Fruit fly (Drosophila melanogaster) whole organism, embryonic: ENCODE results near the gene CG31612.

Experiments used
- CG11247 ChIP-seq: fragments of 200-800 bp; sonication (Bioruptor generic); IDR thresholded peaks from 2 replicates; pipeline ENCODE4 v1.3.6; 2022; ENCODE audit warnings: missing biosample characterization, missing genetic modification characterization
- CG11398 ChIP-seq: fragments of 200-800 bp; sonication (Bioruptor generic); optimal IDR thresholded peaks from 2 replicates; lab custom pipeline; 2016; ENCODE audit warnings: missing biosample characterization, missing genetic modification characterization
- CG13287 ChIP-seq: fragments of 200-800 bp; sonication (Bioruptor generic); IDR thresholded peaks from 2 replicates; pipeline ENCODE4 v1.3.6; 2022; ENCODE audit warnings: missing biosample characterization, missing genetic modification characterization; ENCODE audit not compliant: partially characterized antibody
- CG13894 ChIP-seq: fragments of 200-800 bp; sonication (Bioruptor generic); optimal IDR thresholded peaks from 3 replicates; lab custom pipeline; 2018; ENCODE audit warnings: missing biosample characterization, mild to moderate bottlenecking, missing genetic modification characterization, moderate library complexity
- CG17802 ChIP-seq: fragments of 200-800 bp; sonication (Bioruptor generic); optimal IDR thresholded peaks from 2 replicates; lab custom pipeline; 2018; ENCODE audit warnings: missing biosample characterization, mild to moderate bottlenecking, missing genetic modification characterization, moderate library complexity
- CG18599 ChIP-seq: fragments of 200-800 bp; sonication (Bioruptor generic); optimal IDR thresholded peaks from 3 replicates; lab custom pipeline; 2017; ENCODE audit warnings: missing biosample characterization, missing genetic modification characterization, mild to moderate bottlenecking, moderate library complexity, missing genetic modification reagents
- CG2199 ChIP-seq: fragments of 200-800 bp; sonication (Bioruptor generic); IDR thresholded peaks from 3 replicates; pipeline ENCODE4 v1.3.6; 2022; ENCODE audit warnings: missing biosample characterization, missing genetic modification characterization
- CG32532 ChIP-seq: fragments of 200-800 bp; sonication (Bioruptor generic); IDR thresholded peaks from 2 replicates; pipeline ENCODE4 v1.3.6; 2022; ENCODE audit warnings: missing biosample characterization, missing genetic modification characterization
- CG32767 ChIP-seq: fragments of 200-800 bp; sonication (Bioruptor generic); IDR thresholded peaks from 2 replicates; pipeline ENCODE4 v1.3.6; 2022; ENCODE audit warnings: missing biosample characterization, missing genetic modification characterization
- CG3726 ChIP-seq: fragments of 200-800 bp; sonication (Bioruptor generic); IDR thresholded peaks from 3 replicates; pipeline ENCODE4, ENCODE4 v1.3.6; 2022; ENCODE audit warnings: missing biosample characterization, missing genetic modification characterization
- CG3847 ChIP-seq: fragments of 200-800 bp; sonication (Bioruptor generic); IDR thresholded peaks from 2 replicates; pipeline ENCODE4 v1.3.6; 2022; ENCODE audit warnings: missing biosample characterization, missing genetic modification characterization
- CG4404 ChIP-seq: fragments of 200-800 bp; sonication (Bioruptor generic); IDR thresholded peaks from 2 replicates; pipeline ENCODE4 v1.3.6; 2022; ENCODE audit warnings: missing biosample characterization, missing genetic modification characterization
- CG4730 ChIP-seq: fragments of 200-800 bp; sonication (Bioruptor generic); IDR thresholded peaks from 2 replicates; pipeline ENCODE4 v1.3.6; 2022; ENCODE audit warnings: missing biosample characterization, missing genetic modification characterization
- CG6683 ChIP-seq: fragments of 200-800 bp; sonication (Bioruptor generic); optimal IDR thresholded peaks from 2 replicates; lab custom pipeline; 2017; ENCODE audit warnings: missing biosample characterization, mild to moderate bottlenecking, missing genetic modification characterization, missing genetic modification reagents
- CG6813 ChIP-seq: fragments of 200-800 bp; sonication (Bioruptor generic); optimal IDR thresholded peaks from 2 replicates; lab custom pipeline; 2017; ENCODE audit warnings: missing biosample characterization, missing genetic modification characterization, mild to moderate bottlenecking, moderate library complexity, missing genetic modification reagents
- CG7357 ChIP-seq: fragments of 200-800 bp; sonication (Bioruptor generic); IDR thresholded peaks from 3 replicates; pipeline ENCODE4 v1.3.6; 2022; ENCODE audit warnings: missing biosample characterization, missing genetic modification characterization
- CG8089 ChIP-seq: fragments of 200-800 bp; sonication (Bioruptor generic); optimal IDR thresholded peaks from 3 replicates; lab custom pipeline; 2016; ENCODE audit warnings: missing biosample characterization, missing genetic modification characterization
- CG8924 ChIP-seq: fragments of 200-800 bp; optimal IDR thresholded peaks from 3 replicates; lab custom pipeline; 2019; ENCODE audit warnings: missing biosample characterization, mild to moderate bottlenecking, missing genetic modification characterization, moderate library complexity
- CG9215 ChIP-seq: fragments of 200-800 bp; sonication (Bioruptor generic); IDR thresholded peaks from 2 replicates; pipeline ENCODE4 v1.3.6; 2022; ENCODE audit warnings: missing biosample characterization, missing genetic modification characterization
- Dip2 ChIP-seq: fragments of 200-800 bp; sonication (Bioruptor generic); IDR thresholded peaks from 2 replicates; pipeline ENCODE4 v1.3.6; 2022; ENCODE audit warnings: missing biosample characterization, missing genetic modification characterization
- Dref ChIP-seq: fragments of 200-800 bp; sonication (Bioruptor generic); IDR thresholded peaks from 2 replicates; pipeline ENCODE4 v1.3.6; 2022; ENCODE audit warnings: missing biosample characterization, missing genetic modification characterization
- HmgD ChIP-seq: fragments of 200-800 bp; sonication (Bioruptor generic); optimal IDR thresholded peaks from 3 replicates; lab custom pipeline; 2016; ENCODE audit warnings: missing biosample characterization, missing genetic modification characterization
- Hr3 ChIP-seq: fragments of 200-800 bp; sonication (Bioruptor generic); optimal IDR thresholded peaks from 3 replicates; lab custom pipeline; 2016; ENCODE audit warnings: missing biosample characterization, missing genetic modification characterization
- Hr78 ChIP-seq, 2 experiments: fragments of 200-800 bp in 1 of 2; fragments of >200 bp in 1 of 2; sonication (Bioruptor generic) in 1 of 2; optimal IDR thresholded peaks; 2 replicates each; lab custom pipeline; 2017 to 2019; ENCODE audit warnings: missing biosample characterization in 2 of 2, missing genetic modification characterization in 2 of 2, mild to moderate bottlenecking in 1 of 2, moderate library complexity in 1 of 2
- Hsf ChIP-seq: fragments of 200-800 bp; sonication (Bioruptor generic); optimal IDR thresholded peaks from 3 replicates; lab custom pipeline; 2016; ENCODE audit warnings: missing biosample characterization, missing genetic modification characterization
- MBD-R2 ChIP-seq: fragments of 200-800 bp; sonication (Bioruptor generic); IDR thresholded peaks from 2 replicates; pipeline ENCODE4 v1.3.6; 2022; ENCODE audit warnings: missing biosample characterization, missing genetic modification characterization
- Nf-YC ChIP-seq: fragments of 200-800 bp; optimal IDR thresholded peaks from 3 replicates; lab custom pipeline; 2019; ENCODE audit warnings: missing biosample characterization, mild to moderate bottlenecking, missing genetic modification characterization, moderate library complexity
- Pdp1 ChIP-seq, 2 experiments: fragments of 200-800 bp; sonication (Bioruptor generic); optimal IDR thresholded peaks; 3 replicates each; lab custom pipeline; 2016; ENCODE audit warnings: missing biosample characterization in 2 of 2, missing genetic modification characterization in 2 of 2, mild to moderate bottlenecking in 1 of 2, moderate library complexity in 1 of 2
- Ravus ChIP-seq: fragments of 200-800 bp; sonication (Bioruptor generic); IDR thresholded peaks from 2 replicates; pipeline ENCODE4 v1.3.6; 2022; ENCODE audit warnings: missing biosample characterization, missing genetic modification characterization
- Side ChIP-seq: fragments of 200-800 bp; sonication (Bioruptor generic); optimal IDR thresholded peaks from 2 replicates; lab custom pipeline; 2016; ENCODE audit warnings: missing biosample characterization, missing genetic modification characterization
- Taf1 ChIP-seq: fragments of 200-800 bp; sonication (Bioruptor generic); IDR thresholded peaks from 2 replicates; pipeline ENCODE4 v1.3.6; 2022; ENCODE audit warnings: missing biosample characterization, missing genetic modification characterization
- cg ChIP-seq: fragments of 200-800 bp; sonication (Bioruptor generic); optimal IDR thresholded peaks from 3 replicates; lab custom pipeline; 2019; ENCODE audit warnings: missing biosample characterization, mild to moderate bottlenecking, missing genetic modification characterization, moderate library complexity
- chinmo ChIP-seq: fragments of 200-800 bp; sonication (Bioruptor generic); IDR thresholded peaks from 4 replicates; pipeline ENCODE4 v1.3.6; 2022; ENCODE audit warnings: missing biosample characterization, missing genetic modification characterization; ENCODE audit not compliant: partially characterized antibody
- corto ChIP-seq: fragments of 200-800 bp; sonication (Bioruptor generic); optimal IDR thresholded peaks from 2 replicates; lab custom pipeline; 2016; ENCODE audit warnings: missing biosample characterization, mild to moderate bottlenecking, missing genetic modification characterization, moderate library complexity
- dan ChIP-seq: fragments of 200-800 bp; sonication (Bioruptor generic); IDR thresholded peaks from 2 replicates; pipeline ENCODE4 v1.3.6; 2022; ENCODE audit warnings: missing biosample characterization, missing genetic modification characterization
- dmrt11E ChIP-seq: fragments of 200-800 bp; sonication (Bioruptor generic); optimal IDR thresholded peaks from 3 replicates; lab custom pipeline; 2018; ENCODE audit warnings: missing biosample characterization, mild to moderate bottlenecking, missing genetic modification characterization, moderate library complexity
- ems ChIP-seq: fragments of 200-800 bp; sonication (Bioruptor generic); optimal IDR thresholded peaks from 3 replicates; lab custom pipeline; 2016; ENCODE audit warnings: missing biosample characterization, missing genetic modification characterization
- grau ChIP-seq: fragments of 200-800 bp; optimal IDR thresholded peaks from 3 replicates; lab custom pipeline; 2019; ENCODE audit warnings: missing biosample characterization, mild to moderate bottlenecking, missing genetic modification characterization, moderate library complexity
- h ChIP-seq: fragments of >200 bp; optimal IDR thresholded peaks from 2 replicates; lab custom pipeline; 2017
- inv ChIP-seq: fragments of 200-800 bp; sonication (Bioruptor generic); IDR thresholded peaks from 2 replicates; pipeline ENCODE4 v1.3.6; 2022; ENCODE audit warnings: missing biosample characterization, missing genetic modification characterization; ENCODE audit not compliant: partially characterized antibody
- lab ChIP-seq: fragments of 200-800 bp; sonication (Bioruptor generic); optimal IDR thresholded peaks from 3 replicates; lab custom pipeline; 2017; ENCODE audit warnings: missing biosample characterization, missing genetic modification characterization, mild to moderate bottlenecking, moderate library complexity, missing genetic modification reagents
- lov ChIP-seq, 2 experiments: fragments of 200-800 bp in 1 of 2; fragments of >200 bp in 1 of 2; sonication (Bioruptor generic) in 1 of 2; IDR thresholded peaks in 1 of 2; optimal IDR thresholded peaks in 1 of 2; 2 replicates in 1 of 2; 3 replicates in 1 of 2; pipeline versions ENCODE4 v1.3.6 to Lab custom; 2017 to 2022; ENCODE audit warnings: missing biosample characterization in 1 of 2, missing genetic modification characterization in 1 of 2
- nerfin-2 ChIP-seq: fragments of 200-800 bp; sonication (Bioruptor generic); IDR thresholded peaks from 2 replicates; pipeline ENCODE4 v1.3.6; 2022; ENCODE audit warnings: missing biosample characterization, missing genetic modification characterization; ENCODE audit not compliant: partially characterized antibody
- nom ChIP-seq: fragments of 200-800 bp; sonication (Bioruptor generic); optimal IDR thresholded peaks from 2 replicates; lab custom pipeline; 2017; ENCODE audit warnings: missing biosample characterization, missing genetic modification characterization, mild to moderate bottlenecking, moderate library complexity, missing genetic modification reagents
- psq ChIP-seq: fragments of 200-800 bp; sonication (Bioruptor generic); optimal IDR thresholded peaks from 2 replicates; lab custom pipeline; 2017; ENCODE audit warnings: missing biosample characterization, missing genetic modification characterization
- pum ChIP-seq: fragments of 200-800 bp; sonication (Bioruptor generic); optimal IDR thresholded peaks from 2 replicates; lab custom pipeline; 2016; ENCODE audit warnings: missing biosample characterization, missing genetic modification characterization
- sens-2 ChIP-seq: fragments of 200-800 bp; sonication (Bioruptor generic); IDR thresholded peaks from 2 replicates; pipeline ENCODE4 v1.3.6; 2022; ENCODE audit warnings: missing biosample characterization, missing genetic modification characterization
- sima ChIP-seq: fragments of 200-800 bp; sonication (Bioruptor generic); optimal IDR thresholded peaks from 2 replicates; lab custom pipeline; 2016; ENCODE audit warnings: missing biosample characterization, missing genetic modification characterization
- stwl ChIP-seq: fragments of 200-800 bp; sonication (Bioruptor generic); optimal IDR thresholded peaks from 3 replicates; lab custom pipeline; 2018; ENCODE audit warnings: missing biosample characterization, mild to moderate bottlenecking, missing genetic modification characterization, moderate library complexity
- toy ChIP-seq: fragments of 200-800 bp; sonication (Bioruptor generic); IDR thresholded peaks from 2 replicates; pipeline ENCODE4 v1.3.6; 2022; ENCODE audit warnings: missing biosample characterization, missing genetic modification characterization
- tup ChIP-seq: fragments of 200-800 bp; sonication (Bioruptor generic); optimal IDR thresholded peaks from 2 replicates; lab custom pipeline; 2016; ENCODE audit warnings: missing biosample characterization, mild to moderate bottlenecking, missing genetic modification characterization, moderate library complexity

CG31612 gene

DNA sequence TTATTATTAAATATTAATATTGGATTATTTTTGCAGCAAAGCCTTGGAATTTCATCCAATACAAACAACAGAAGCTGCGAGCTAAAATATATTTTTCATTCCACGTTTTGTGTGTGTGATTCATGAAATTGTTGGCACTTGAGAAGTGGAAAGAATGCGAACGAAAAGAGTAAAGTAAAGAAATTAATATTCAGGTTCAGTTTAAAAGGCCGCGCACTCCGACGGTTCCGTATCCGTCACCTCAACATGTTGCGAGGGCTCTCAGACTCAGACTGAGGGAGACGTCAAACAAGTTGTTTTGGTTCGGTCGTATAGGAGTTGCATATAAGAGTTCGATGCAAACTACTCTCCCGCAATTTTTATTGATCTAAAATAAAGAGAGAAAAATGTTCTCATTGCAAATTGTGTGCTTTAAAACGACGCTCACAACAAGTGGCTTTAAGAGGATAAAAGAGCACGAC, 41.8 kb downstream of the CG31612 start (continued):
- TF ChIP-seq CG3847 (GFP tag; lab: Robert Waterston, UW) (no peak), Hsf (GFP tag; lab: Kevin White, UChicago) (no peak), CG6813 (GFP tag; lab: Kevin White, UChicago) (no peak), CG7357 (no peak), psq (no peak), ems (GFP tag; lab: Kevin White, UChicago) (no peak), Dip2 (GFP tag; lab: Robert Waterston, UW) (no peak), Dref (GFP tag; lab: Robert Waterston, UW) (no peak), CG13894 (tag; lab: Kevin White, UChicago) (peak; percentile 9), nom (GFP tag; lab: Kevin White, UChicago) (peak; percentile 67), corto (GFP tag; lab: Kevin White, UChicago) (peak; percentile 60), toy (GFP tag; lab: Robert Waterston, UW) (no peak), sima (GFP tag; lab: Kevin White, UChicago) (no peak), Taf1 (GFP tag; lab: Robert Waterston, UW) (no peak), CG11247 (GFP tag; lab: Robert Waterston, UW) (no peak), Pdp1 (GFP tag; optimal IDR thresholded peaks at IDR 0.05; lab: Kevin White, UChicago) (no peak), CG6683 (GFP tag; lab: Kevin White, UChicago) (no peak), Nf-YC (tag; lab: Kevin White, UChicago) (no peak), lab (GFP tag; lab: Kevin White, UChicago) (peak; percentile 4), MBD-R2 (GFP tag; lab: Robert Waterston, UW) (no peak), CG32767 (GFP tag; lab: Robert Waterston, UW) (no peak), Side (GFP tag; lab: Kevin White, UChicago) (no peak), CG8089 (no peak), CG4404 (GFP tag; lab: Robert Waterston, UW) (no peak), lov (optimal IDR thresholded peaks at IDR 0.05; lab: Kevin White, UChicago) (no peak), lov (GFP tag; IDR thresholded peaks at IDR 0.05; lab: Robert Waterston, UW) (no peak), nerfin-2 (GFP tag; lab: Robert Waterston, UW) (no peak), CG9215 (no peak), CG8924 (tag; lab: Kevin White, UChicago) (peak; percentile 53), CG2199 (GFP tag; lab: Robert Waterston, UW) (peak; percentile 98), chinmo (GFP tag; lab: Robert Waterston, UW) (0 out of 4 replicates have a peak, but pooled peaks have one; percentile 68), CG32532 (GFP tag; lab: Robert Waterston, UW) (no peak; the same call in 1 of the 2 replicates), CG17802 (tag; lab: Kevin White, UChicago) (no peak), CG4730 (GFP tag; lab: Robert Waterston, UW) (no peak), grau (tag; lab: Kevin White, UChicago) (no peak), CG11398 (no peak), CG3726 (GFP tag; lab: Robert Waterston, UW) (no peak), sens-2 (GFP tag; lab: Robert Waterston, UW) (no peak), h (lab: Kevin White, UChicago) (no peak), Hr3 (GFP tag; lab: Kevin White, UChicago) (no peak), stwl (tag; lab: Kevin White, UChicago) (no peak), dmrt11E (no peak), inv (GFP tag; lab: Robert Waterston, UW) (no peak), cg (GFP tag; lab: Kevin White, UChicago) (no peak), CG13287 (GFP tag; lab: Robert Waterston, UW) (peak; percentile 32; the same call in 1 of the 2 replicates), Ravus (GFP tag; lab: Robert Waterston, UW) (no peak), pum (GFP tag; lab: Kevin White, UChicago) (no peak), dan (GFP tag; lab: Robert Waterston, UW) (no peak), CG18599 (GFP tag; lab: Kevin White, UChicago) (no peak), HmgD (GFP tag; lab: Kevin White, UChicago) (no peak), Hr78 (GFP tag; optimal IDR thresholded peaks at IDR 0.05; lab: Kevin White, UChicago) (peak in 1 of 2 experiments; percentile 53), tup (no peak)
